Worm (Caenorhabditis elegans) whole organism, L3 larva: ENCODE data around the gene srx-12.

Experiments used
- egl-5 ChIP-seq: fragments of 150-350 bp; optimal IDR thresholded peaks from 2 replicates; lab custom pipeline; 2017; ENCODE audit warnings: missing biosample characterization, missing genetic modification reagents, missing genetic modification characterization, inconsistent platforms
- elt-2 ChIP-seq: sonication (generic microtip); optimal IDR thresholded peaks from 2 replicates; lab custom pipeline; 2016; ENCODE audit warnings: missing genetic modification reagents, mild to moderate bottlenecking, missing genetic modification characterization, missing compliant biosample characterization
- eor-1 ChIP-seq, 2 experiments: fragments of 150-350 bp; optimal IDR thresholded peaks; 2 replicates each; lab custom pipeline; 2014 to 2018; ENCODE audit warnings: missing biosample characterization in 2 of 2, missing genetic modification characterization in 2 of 2
- fos-1 ChIP-seq: fragments of 150-350 bp; optimal IDR thresholded peaks from 2 replicates; lab custom pipeline; 2014; ENCODE audit warnings: missing biosample characterization, missing genetic modification characterization
- jun-1 ChIP-seq: fragments of 150-350 bp; optimal IDR thresholded peaks from 2 replicates; lab custom pipeline; 2014; ENCODE audit warnings: missing biosample characterization, missing genetic modification reagents, missing genetic modification characterization
- mdl-1 ChIP-seq: fragments of 150-350 bp; optimal IDR thresholded peaks from 2 replicates; lab custom pipeline; 2014; ENCODE audit warnings: missing biosample characterization, missing genetic modification characterization
- nhr-11 ChIP-seq: fragments of 150-350 bp; optimal IDR thresholded peaks from 2 replicates; lab custom pipeline; 2014; ENCODE audit warnings: missing biosample characterization, missing genetic modification characterization
- nhr-12 ChIP-seq: fragments of 150-350 bp; optimal IDR thresholded peaks from 2 replicates; lab custom pipeline; 2014; ENCODE audit warnings: missing biosample characterization, missing genetic modification characterization
- nhr-237 ChIP-seq: fragments of 150-350 bp; optimal IDR thresholded peaks from 2 replicates; lab custom pipeline; 2014; ENCODE audit warnings: missing biosample characterization, missing genetic modification characterization
- nhr-77 ChIP-seq: fragments of 150-350 bp; optimal IDR thresholded peaks from 2 replicates; lab custom pipeline; 2014; ENCODE audit warnings: missing biosample characterization, missing genetic modification characterization
- unc-62 ChIP-seq: fragments of 150-350 bp; sonication (generic microtip); optimal IDR thresholded peaks from 4 replicates; lab custom pipeline; 2014; ENCODE audit warnings: missing biosample characterization, missing genetic modification reagents, missing genetic modification characterization
- zag-1 ChIP-seq: fragments of 150-350 bp; optimal IDR thresholded peaks from 2 replicates; lab custom pipeline; 2014; ENCODE audit warnings: missing biosample characterization, missing genetic modification characterization
- ztf-11 ChIP-seq: fragments of 150-350 bp; optimal IDR thresholded peaks from 2 replicates; lab custom pipeline; 2014; ENCODE audit warnings: missing biosample characterization, missing genetic modification characterization
- ztf-4 ChIP-seq: fragments of 150-350 bp; optimal IDR thresholded peaks from 2 replicates; lab custom pipeline; 2014; ENCODE audit warnings: missing biosample characterization, missing genetic modification characterization

- no peak for TF ChIP-seq unc-62 (GFP tag; lab: Kevin White, UChicago)
- TF ChIP-seq jun-1 (tag; lab: Kevin White, UChicago) = no peak
- TF ChIP-seq nhr-11 (tag; lab: Kevin White, UChicago) = no peak
- TF ChIP-seq nhr-77 (tag; lab: Kevin White, UChicago) = no peak
- TF ChIP-seq nhr-12 (tag; lab: Kevin White, UChicago) = no peak
- TF ChIP-seq fos-1 = no peak
- TF ChIP-seq ztf-4 (tag; lab: Kevin White, UChicago) = no peak
- TF ChIP-seq mdl-1 (tag; lab: Kevin White, UChicago) = no peak
- no peak for TF ChIP-seq elt-2 (tag; lab: Kevin White, UChicago)
- TF ChIP-seq ztf-11 (tag; lab: Kevin White, UChicago) = no peak
- TF ChIP-seq zag-1 = no peak
- no peak for TF ChIP-seq eor-1 (tag; optimal IDR thresholded peaks at IDR 0.05; lab: Kevin White, UChicago)
- no peak for TF ChIP-seq nhr-237
- TF ChIP-seq egl-5 (tag; lab: Kevin White, UChicago) = no peak
Observed at ce11 chrIV:1097153-1097552, 51.4 kb downstream of the srx-12 start, which contains the start of gene cox-18.
